Worm (Caenorhabditis elegans) whole organism, late embryonic: ENCODE measurements around the gene F54B11.10.
A peak's percentile ranks its signal among the peaks of the same experiment; 100 is the strongest.

Experiments
- C08G9.2 ChIP-seq: sonication (generic microtip); optimal IDR thresholded peaks from 2 replicates; lab custom pipeline; 2016; ENCODE audit warnings: mild to moderate bottlenecking, missing genetic modification characterization, moderate library complexity, missing compliant biosample characterization
- K02D7.2 ChIP-seq: sonication (generic microtip); optimal IDR thresholded peaks from 2 replicates; lab custom pipeline; 2017; ENCODE audit warnings: mild to moderate bottlenecking, missing genetic modification characterization, missing compliant biosample characterization
- T23F11.4 ChIP-seq: fragments of 200-800 bp; sonication (Bioruptor generic); optimal IDR thresholded peaks from 2 replicates; lab custom pipeline; 2018; ENCODE audit warnings: mild to moderate bottlenecking, missing genetic modification characterization, missing compliant biosample characterization
- Y22D7AL.16 ChIP-seq: sonication (generic microtip); optimal IDR thresholded peaks from 2 replicates; lab custom pipeline; 2016; ENCODE audit warnings: missing genetic modification characterization, missing compliant biosample characterization
- ahr-1 ChIP-seq: sonication (generic microtip); optimal IDR thresholded peaks from 2 replicates; lab custom pipeline; 2016; ENCODE audit warnings: missing genetic modification characterization, missing compliant biosample characterization
- ceh-2 ChIP-seq: sonication (generic microtip); optimal IDR thresholded peaks from 2 replicates; lab custom pipeline; 2016; ENCODE audit warnings: missing genotype, missing genetic modification characterization, missing compliant biosample characterization
- ceh-31 ChIP-seq: sonication (generic microtip); optimal IDR thresholded peaks from 2 replicates; lab custom pipeline; 2016; ENCODE audit warnings: missing genetic modification characterization, missing compliant biosample characterization
- ceh-34 ChIP-seq: sonication (generic microtip); optimal IDR thresholded peaks from 2 replicates; lab custom pipeline; 2016; ENCODE audit warnings: mild to moderate bottlenecking, missing genetic modification characterization, missing compliant biosample characterization
- ceh-45 ChIP-seq: fragments of 200-800 bp; sonication (Bioruptor generic); IDR thresholded peaks from 2 replicates; pipeline ENCODE4 v1.3.6; 2022; ENCODE audit warnings: missing genetic modification reagents, missing genetic modification characterization, missing compliant biosample characterization
- che-1 ChIP-seq: sonication (generic microtip); optimal IDR thresholded peaks from 2 replicates; lab custom pipeline; 2016; ENCODE audit warnings: mild to moderate bottlenecking, missing genetic modification characterization, missing compliant biosample characterization
- dve-1 ChIP-seq: sonication (generic microtip); optimal IDR thresholded peaks from 2 replicates; lab custom pipeline; 2017; ENCODE audit warnings: antibody characterized with exemption, mild to moderate bottlenecking, missing genetic modification characterization, missing compliant biosample characterization
- ets-4 ChIP-seq: sonication (generic microtip); optimal IDR thresholded peaks from 2 replicates; lab custom pipeline; 2016; ENCODE audit warnings: missing genetic modification characterization, missing compliant biosample characterization
- fax-1 ChIP-seq: sonication (generic microtip); optimal IDR thresholded peaks from 2 replicates; lab custom pipeline; 2016; ENCODE audit warnings: missing genotype, missing genetic modification characterization, missing compliant biosample characterization
- fkh-6 ChIP-seq: sonication (generic microtip); optimal IDR thresholded peaks from 2 replicates; lab custom pipeline; 2016; ENCODE audit warnings: missing genetic modification characterization, missing compliant biosample characterization
- hlh-13 ChIP-seq: fragments of 200-800 bp; sonication (Bioruptor generic); optimal IDR thresholded peaks from 2 replicates; lab custom pipeline; 2018; ENCODE audit warnings: mild to moderate bottlenecking, missing genetic modification characterization, missing compliant biosample characterization
- hlh-15 ChIP-seq: sonication (generic microtip); optimal IDR thresholded peaks from 2 replicates; lab custom pipeline; 2016; ENCODE audit warnings: missing genetic modification characterization, missing compliant biosample characterization
- hlh-30 ChIP-seq: sonication (generic microtip); optimal IDR thresholded peaks from 2 replicates; lab custom pipeline; 2017; ENCODE audit warnings: antibody characterized with exemption, missing genetic modification characterization, missing compliant biosample characterization; ENCODE audit not compliant: insufficient read depth
- hlh-8 ChIP-seq: sonication (generic microtip); optimal IDR thresholded peaks from 2 replicates; lab custom pipeline; 2016; ENCODE audit warnings: missing genotype, missing genetic modification characterization, missing compliant biosample characterization
- lim-6 ChIP-seq: sonication (generic microtip); optimal IDR thresholded peaks from 2 replicates; lab custom pipeline; 2016; ENCODE audit warnings: missing genetic modification characterization, missing compliant biosample characterization
- lin-11 ChIP-seq: fragments of 200-800 bp; sonication (Bioruptor generic); optimal IDR thresholded peaks from 2 replicates; lab custom pipeline; 2018; ENCODE audit warnings: mild to moderate bottlenecking, missing genetic modification characterization, missing compliant biosample characterization
- odd-2 ChIP-seq: sonication (generic microtip); optimal IDR thresholded peaks from 2 replicates; lab custom pipeline; 2017; ENCODE audit warnings: antibody characterized with exemption, mild to moderate bottlenecking, missing genetic modification characterization, missing compliant biosample characterization
- pag-3 ChIP-seq: sonication (generic microtip); optimal IDR thresholded peaks from 2 replicates; lab custom pipeline; 2016; ENCODE audit warnings: missing compliant biosample characterization, missing genetic modification characterization, borderline replicate concordance
- pha-4 ChIP-seq: fragments of 150-350 bp; optimal IDR thresholded peaks from 2 replicates; lab custom pipeline; 2018; ENCODE audit warnings: missing biosample characterization, missing genetic modification reagents, missing genetic modification characterization
- pqm-1 ChIP-seq: sonication (generic microtip); optimal IDR thresholded peaks from 2 replicates; lab custom pipeline; 2016; ENCODE audit warnings: missing genetic modification characterization, missing compliant biosample characterization
- pros-1 ChIP-seq: fragments of 150-350 bp; optimal IDR thresholded peaks from 2 replicates; lab custom pipeline; 2014; ENCODE audit warnings: missing biosample characterization, missing genetic modification reagents, missing genetic modification characterization
- ref-2 ChIP-seq: sonication (generic microtip); optimal IDR thresholded peaks from 2 replicates; lab custom pipeline; 2016; ENCODE audit warnings: missing genetic modification characterization, missing compliant biosample characterization
- rnt-1 ChIP-seq: sonication (generic microtip); optimal IDR thresholded peaks from 2 replicates; lab custom pipeline; 2016; ENCODE audit warnings: missing genetic modification characterization, missing compliant biosample characterization
- sdc-2 ChIP-seq: sonication (generic microtip); optimal IDR thresholded peaks from 2 replicates; lab custom pipeline; 2016; ENCODE audit warnings: missing genotype, missing genetic modification characterization, missing compliant biosample characterization
- sox-4 ChIP-seq: sonication (generic microtip); optimal IDR thresholded peaks from 2 replicates; lab custom pipeline; 2017; ENCODE audit warnings: mild to moderate bottlenecking, missing genetic modification characterization, inconsistent platforms, missing compliant biosample characterization
- tbx-2 ChIP-seq: sonication (generic microtip); optimal IDR thresholded peaks from 2 replicates; lab custom pipeline; 2016; ENCODE audit warnings: missing genetic modification characterization, missing compliant biosample characterization
- unc-42 ChIP-seq: sonication (generic microtip); optimal IDR thresholded peaks from 2 replicates; lab custom pipeline; 2016; ENCODE audit warnings: missing genotype, missing genetic modification characterization, missing compliant biosample characterization
- unc-86 ChIP-seq: sonication (generic microtip); optimal IDR thresholded peaks from 2 replicates; lab custom pipeline; 2016; ENCODE audit warnings: missing genetic modification characterization, missing compliant biosample characterization
- zip-5 ChIP-seq: sonication (generic microtip); optimal IDR thresholded peaks from 2 replicates; lab custom pipeline; 2016; ENCODE audit warnings: missing genetic modification characterization, missing compliant biosample characterization

Gene F54B11.10

DNA sequence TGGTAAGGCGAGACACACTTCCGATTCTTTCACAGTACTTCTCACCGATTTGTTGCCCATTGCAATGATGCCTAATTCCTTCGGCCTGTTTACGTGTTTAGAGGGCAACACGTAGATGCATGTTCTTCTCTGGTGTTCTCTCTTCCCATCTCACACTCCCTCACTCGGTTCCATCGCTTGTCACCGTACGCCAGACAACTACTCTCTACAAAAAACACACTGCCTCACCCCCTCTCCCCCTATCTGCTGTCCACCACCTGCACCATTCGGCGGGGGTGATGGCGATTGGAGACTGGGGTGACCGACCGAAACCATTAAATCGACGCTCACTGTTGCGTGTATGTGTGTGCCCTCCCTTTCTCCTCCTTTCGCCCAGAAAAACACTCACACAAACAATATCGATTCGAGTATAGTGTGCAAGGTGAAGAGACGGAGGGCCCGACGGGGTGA lies 2.0 kb downstream of the F54B11.10 start (continued):
- TF ChIP-seq pha-4 (no peak), unc-86 (no peak), ets-4 (tag; lab: Kevin White, UChicago) (no peak), unc-42 (tag; lab: Kevin White, UChicago) (no peak), che-1 (tag; lab: Kevin White, UChicago) (no peak), hlh-15 (tag; lab: Kevin White, UChicago) (no peak), ceh-34 (tag; lab: Kevin White, UChicago) (peak; percentile 43), Y22D7AL.16 (no peak), T23F11.4 (GFP tag; lab: Kevin White, UChicago) (peak; percentile 54), pqm-1 (tag; lab: Kevin White, UChicago) (no peak), dve-1 (no peak), odd-2 (tag; lab: Kevin White, UChicago) (no peak), hlh-30 (tag; lab: Kevin White, UChicago) (peak; percentile 46), sox-4 (tag; lab: Kevin White, UChicago) (peak; percentile 25), hlh-13 (GFP tag; lab: Kevin White, UChicago) (no peak), hlh-8 (tag; lab: Kevin White, UChicago) (peak; percentile 47)

DNA sequence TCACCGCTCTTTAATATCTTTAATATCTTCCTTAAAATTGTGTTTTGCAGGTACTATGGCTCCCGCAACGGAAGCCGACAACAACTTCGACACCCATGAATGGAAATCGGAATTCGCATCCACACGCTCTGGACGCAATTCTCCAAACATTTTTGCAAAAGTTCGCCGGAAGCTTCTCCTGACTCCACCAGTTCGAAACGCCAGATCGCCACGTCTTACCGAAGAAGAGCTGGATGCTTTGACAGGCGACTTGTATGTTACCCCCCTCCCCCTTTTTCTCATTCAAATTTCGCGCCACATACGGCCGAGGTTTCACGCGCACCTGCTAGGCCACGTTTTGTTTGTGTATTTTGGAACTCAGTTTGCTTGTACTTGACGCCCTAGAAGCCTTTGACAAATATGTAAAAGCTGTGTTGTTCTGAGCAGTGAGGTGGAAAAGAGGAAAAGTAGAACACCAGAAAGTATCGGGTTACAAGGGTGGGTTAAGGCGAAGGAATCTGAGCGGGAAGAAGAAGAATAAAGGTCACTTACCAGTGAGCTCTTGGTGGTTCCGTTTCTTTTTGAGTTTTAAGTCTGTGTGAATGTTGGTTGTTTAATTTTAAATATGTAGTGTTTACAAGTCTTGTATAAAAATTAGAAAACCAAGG lies 2.9 kb downstream of the F54B11.10 start, which contains the start of gene unc-84:
unc-84 (plus strand) TSS at position 51 of the 647 bp plus-strand sequence.
- TF ChIP-seq lim-6 (tag; lab: Kevin White, UChicago) (no peak), ceh-34 (tag; lab: Kevin White, UChicago) (peak; percentile 97), zip-5 (tag; lab: Kevin White, UChicago) (no peak), sdc-2 (tag; lab: Kevin White, UChicago) (peak; percentile 52), pros-1 (tag; lab: Kevin White, UChicago) (peak; percentile 7), fax-1 (no peak), C08G9.2 (tag; lab: Kevin White, UChicago) (peak; percentile 72), fkh-6 (no peak), ceh-45 (no peak), ref-2 (tag; lab: Kevin White, UChicago) (peak; percentile 34), tbx-2 (tag; lab: Kevin White, UChicago) (peak; percentile 53), hlh-13 (GFP tag; lab: Kevin White, UChicago) (no peak), ets-4 (tag; lab: Kevin White, UChicago) (peak; percentile 32), ceh-31 (peak; percentile 64), ceh-2 (tag; lab: Kevin White, UChicago) (peak; percentile 28)

DNA sequence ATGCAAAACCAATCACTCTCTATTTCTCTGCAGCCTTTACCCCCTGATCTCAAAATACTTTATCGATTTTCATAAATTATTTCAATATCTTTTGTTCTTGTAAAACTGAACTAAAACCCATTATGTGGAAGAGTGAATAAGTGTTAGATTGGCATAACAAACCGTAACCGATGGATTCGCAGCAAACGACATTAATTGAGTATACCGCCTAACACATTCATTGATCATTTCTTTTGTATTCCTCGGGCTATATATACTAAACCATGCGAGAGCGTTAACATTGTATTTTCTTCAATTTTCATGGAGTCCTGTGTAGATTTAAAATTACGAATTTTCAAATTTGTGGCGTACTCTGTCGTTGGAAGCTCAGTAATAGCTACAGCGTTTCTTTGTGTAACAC lies 7.8 kb downstream of the F54B11.10 start, which contains the start of gene col-9:
col-9 (plus strand) TSS at position 301 of the 400 bp plus-strand sequence.
- TF ChIP-seq pha-4 (no peak), che-1 (tag; lab: Kevin White, UChicago) (no peak), pros-1 (tag; lab: Kevin White, UChicago) (no peak), C08G9.2 (tag; lab: Kevin White, UChicago) (no peak), lin-11 (tag; lab: Kevin White, UChicago) (no peak), ahr-1 (tag; lab: Kevin White, UChicago) (no peak), rnt-1 (tag; lab: Kevin White, UChicago) (no peak), K02D7.2 (no peak), zip-5 (tag; lab: Kevin White, UChicago) (no peak)

DNA sequence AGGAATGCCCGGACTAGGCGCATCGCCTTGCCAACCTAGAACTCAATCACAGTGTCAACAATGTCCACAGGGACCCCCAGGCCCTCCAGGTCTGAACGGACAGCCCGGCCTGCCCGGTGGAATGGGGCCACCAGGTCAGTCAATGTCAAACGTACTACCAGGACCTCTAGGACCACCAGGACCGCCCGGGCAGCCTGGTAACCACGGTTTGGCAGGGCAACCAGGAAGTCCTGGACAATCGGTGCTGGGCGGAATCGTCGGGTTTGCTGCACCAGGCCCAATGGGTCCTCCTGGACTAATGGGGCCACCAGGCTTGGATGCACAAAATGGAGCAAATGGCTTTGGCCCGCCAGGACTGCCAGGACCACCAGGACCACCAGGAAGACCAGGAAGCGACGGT lies 8.8 kb downstream of the F54B11.10 start:
- TF ChIP-seq zip-5 (tag; lab: Kevin White, UChicago), result no peak
- peak; percentile 36 for TF ChIP-seq pag-3 (tag; lab: Kevin White, UChicago)
- TF ChIP-seq unc-86, result no peak
- TF ChIP-seq C08G9.2 (tag; lab: Kevin White, UChicago), result peak; percentile 41
- TF ChIP-seq, all 69 proteins: peak for 2
